Worm (Caenorhabditis elegans) whole organism, young adult: ENCODE results near the gene nep-3.

Source experiments
- F23B12.7 ChIP-seq: sonication (generic microtip); optimal IDR thresholded peaks from 2 replicates; lab custom pipeline; 2017; ENCODE audit warnings: missing genetic modification characterization, mild to moderate bottlenecking, missing compliant biosample characterization, antibody characterized with exemption, moderate library complexity; ENCODE audit not compliant: insufficient read depth
- F37B4.10 ChIP-seq: fragments of 200-800 bp; sonication (Bioruptor generic); IDR thresholded peaks from 2 replicates; pipeline ENCODE4 v1.3.6; 2022; ENCODE audit warnings: missing genetic modification characterization, missing compliant biosample characterization
- F39B2.1 ChIP-seq: fragments of 200-800 bp; sonication (Bioruptor generic); IDR thresholded peaks from 2 replicates; pipeline ENCODE4 v1.3.6; 2022; ENCODE audit warnings: missing genetic modification reagents, missing genetic modification characterization, missing compliant biosample characterization
- F52B5.7 ChIP-seq: sonication (generic microtip); optimal IDR thresholded peaks from 2 replicates; lab custom pipeline; 2016; ENCODE audit warnings: mild to moderate bottlenecking, missing genetic modification characterization, missing compliant biosample characterization
- F55B11.4 ChIP-seq: sonication (generic microtip); optimal IDR thresholded peaks from 2 replicates; lab custom pipeline; 2016; ENCODE audit warnings: missing compliant biosample characterization, missing genetic modification characterization, borderline replicate concordance; ENCODE audit not compliant: insufficient read depth
- F57A8.1 ChIP-seq: fragments of 200-800 bp; sonication (Bioruptor generic); optimal IDR thresholded peaks from 2 replicates; lab custom pipeline; 2018; ENCODE audit warnings: mild to moderate bottlenecking, missing genetic modification characterization, moderate library complexity, missing compliant biosample characterization
- T07F8.4 ChIP-seq: sonication (generic microtip); optimal IDR thresholded peaks from 2 replicates; lab custom pipeline; 2016; ENCODE audit warnings: mild to moderate bottlenecking, missing genetic modification characterization, moderate library complexity, missing compliant biosample characterization
- T26A5.8 ChIP-seq: sonication (generic microtip); optimal IDR thresholded peaks from 2 replicates; lab custom pipeline; 2016; ENCODE audit warnings: missing genetic modification characterization, missing compliant biosample characterization
- Y67H2A.10 ChIP-seq: fragments of 200-800 bp; sonication (Bioruptor generic); conservative IDR thresholded peaks from 2 replicates; pipeline ENCODE4 v1.3.6; 2022; ENCODE audit warnings: missing genetic modification reagents, missing genetic modification characterization, missing compliant biosample characterization
- ZK185.1 ChIP-seq: sonication (generic microtip); optimal IDR thresholded peaks from 2 replicates; lab custom pipeline; 2016; ENCODE audit warnings: mild to moderate bottlenecking, missing genetic modification characterization, missing compliant biosample characterization; ENCODE audit not compliant: poor library complexity, severe bottlenecking
- ama-1 ChIP-seq, 3 experiments: fragments of 150-350 bp in 1 of 3; sonication (generic microtip) in 2 of 3; optimal IDR thresholded peaks; 2 replicates each; lab custom pipeline; 2014 to 2018; ENCODE audit warnings: missing biosample characterization in 2 of 3, missing genetic modification characterization in 2 of 3, missing genetic modification reagents in 2 of 3
- athp-1 ChIP-seq: sonication (generic microtip); optimal IDR thresholded peaks from 2 replicates; lab custom pipeline; 2017; ENCODE audit warnings: mild to moderate bottlenecking, missing genetic modification characterization, missing compliant biosample characterization
- bed-1 ChIP-seq: fragments of 200-800 bp; sonication (Bioruptor generic); IDR thresholded peaks from 2 replicates; pipeline ENCODE4 v1.3.6; 2022; ENCODE audit warnings: missing genetic modification reagents, missing genetic modification characterization, missing compliant biosample characterization
- ccch-3 ChIP-seq: fragments of 200-800 bp; sonication (Bioruptor generic); optimal IDR thresholded peaks from 2 replicates; lab custom pipeline; 2018; ENCODE audit warnings: mild to moderate bottlenecking, missing genetic modification characterization, missing compliant biosample characterization
- cebp-1 ChIP-seq, 2 experiments: fragments of 200-800 bp in 1 of 2; sonication (Bioruptor generic) in 1 of 2; sonication (generic microtip) in 1 of 2; IDR thresholded peaks in 1 of 2; optimal IDR thresholded peaks in 1 of 2; 2 replicates each; pipeline versions ENCODE4 v1.3.6 to Lab custom; 2017 to 2022; ENCODE audit warnings: missing compliant biosample characterization in 2 of 2, missing genetic modification characterization in 2 of 2, mild to moderate bottlenecking in 1 of 2, missing genetic modification reagents in 1 of 2, moderate library complexity in 1 of 2
- ceh-40 ChIP-seq: fragments of 200-800 bp; sonication (Bioruptor generic); IDR thresholded peaks from 2 replicates; pipeline ENCODE4 v1.3.6; 2022; ENCODE audit warnings: missing genetic modification characterization, missing compliant biosample characterization
- ceh-58 ChIP-seq: fragments of 200-800 bp; sonication (Bioruptor generic); IDR thresholded peaks from 2 replicates; pipeline ENCODE4 v1.3.6; 2022; ENCODE audit warnings: missing genetic modification characterization, missing compliant biosample characterization
- die-1 ChIP-seq: sonication (generic microtip); optimal IDR thresholded peaks from 2 replicates; lab custom pipeline; 2016; ENCODE audit warnings: missing genotype, mild to moderate bottlenecking, missing genetic modification characterization, missing compliant biosample characterization
- dox-1 ChIP-seq: fragments of 200-800 bp; sonication (Bioruptor generic); IDR thresholded peaks from 2 replicates; pipeline ENCODE4 v1.3.6; 2022; ENCODE audit warnings: missing genetic modification reagents, missing genetic modification characterization, missing compliant biosample characterization
- egrh-3 ChIP-seq: fragments of 200-800 bp; sonication (Bioruptor generic); IDR thresholded peaks from 2 replicates; pipeline ENCODE4 v1.3.6; 2022; ENCODE audit warnings: missing genetic modification reagents, missing genetic modification characterization, missing compliant biosample characterization
- gei-17 ChIP-seq: fragments of 200-800 bp; sonication (Bioruptor generic); optimal IDR thresholded peaks from 2 replicates; lab custom pipeline; 2018; ENCODE audit warnings: mild to moderate bottlenecking, missing genetic modification characterization, missing compliant biosample characterization
- him-1 ChIP-seq: sonication (generic microtip); optimal IDR thresholded peaks from 2 replicates; lab custom pipeline; 2016; ENCODE audit warnings: missing genotype, missing genetic modification reagents, missing genetic modification characterization, missing compliant biosample characterization
- hlh-12 ChIP-seq: sonication (generic microtip); optimal IDR thresholded peaks from 2 replicates; lab custom pipeline; 2016; ENCODE audit warnings: missing genetic modification characterization, missing compliant biosample characterization
- hmg-1.2 ChIP-seq: fragments of 200-800 bp; sonication (Bioruptor generic); IDR thresholded peaks from 2 replicates; pipeline ENCODE4 v1.3.6; 2022; ENCODE audit warnings: missing genetic modification reagents, missing genetic modification characterization, missing compliant biosample characterization
- hmg-20 ChIP-seq: fragments of 200-800 bp; sonication (Bioruptor generic); IDR thresholded peaks from 2 replicates; pipeline ENCODE4 v1.3.6; 2022; ENCODE audit warnings: missing genetic modification reagents, missing genetic modification characterization, missing compliant biosample characterization
- lin-35 ChIP-seq, 3 experiments: fragments of 150-350 bp in 2 of 3; sonication (generic microtip) in 1 of 3; optimal IDR thresholded peaks; 2 replicates each; lab custom pipeline; 2014 to 2018; ENCODE audit warnings: missing biosample characterization in 3 of 3, missing genetic modification characterization in 3 of 3, missing genetic modification reagents in 3 of 3
- lir-1 ChIP-seq: fragments of 200-800 bp; sonication (Bioruptor generic); conservative IDR thresholded peaks from 2 replicates; pipeline ENCODE4 v1.3.6; 2022; ENCODE audit warnings: missing genetic modification reagents, missing genetic modification characterization, missing compliant biosample characterization
- lsl-1 ChIP-seq: fragments of 200-800 bp; sonication (Bioruptor generic); optimal IDR thresholded peaks from 2 replicates; lab custom pipeline; 2018; ENCODE audit warnings: mild to moderate bottlenecking, missing genetic modification characterization, moderate library complexity, missing compliant biosample characterization
- lsy-27 ChIP-seq: sonication (generic microtip); optimal IDR thresholded peaks from 2 replicates; lab custom pipeline; 2017; ENCODE audit warnings: missing genetic modification characterization, mild to moderate bottlenecking, missing compliant biosample characterization, antibody characterized with exemption, missing genotype, borderline replicate concordance; ENCODE audit not compliant: insufficient read depth
- mcd-1 ChIP-seq: fragments of 200-800 bp; sonication (Bioruptor generic); IDR thresholded peaks from 2 replicates; pipeline ENCODE4 v1.3.6; 2022; ENCODE audit warnings: missing genetic modification reagents, missing genetic modification characterization, missing compliant biosample characterization
- nhr-120 ChIP-seq: fragments of 200-800 bp; sonication (Bioruptor generic); IDR thresholded peaks from 2 replicates; pipeline ENCODE4 v1.3.6; 2022; ENCODE audit warnings: missing genetic modification characterization, missing compliant biosample characterization
- pha-4 ChIP-seq: fragments of 150-350 bp; sonication (generic microtip); optimal IDR thresholded peaks from 2 replicates; lab custom pipeline; 2014; ENCODE audit warnings: missing biosample characterization, missing genetic modification reagents, missing genetic modification characterization
- snpc-4 ChIP-seq, 5 experiments: fragments of 150-350 bp in 1 of 5; sonication (generic microtip) in 4 of 5; optimal IDR thresholded peaks; 2 replicates each; lab custom pipeline; 2014 to 2018; ENCODE audit warnings: missing genetic modification characterization in 5 of 5, missing biosample characterization in 3 of 5, antibody characterized with exemption in 2 of 5, mild to moderate bottlenecking in 2 of 5, missing compliant biosample characterization in 2 of 5, missing genotype in 2 of 5, moderate library complexity in 2 of 5, missing genetic modification reagents in 1 of 5
- somi-1 ChIP-seq: fragments of 200-800 bp; sonication (Bioruptor generic); optimal IDR thresholded peaks from 2 replicates; lab custom pipeline; 2018; ENCODE audit warnings: mild to moderate bottlenecking, missing genetic modification characterization, missing compliant biosample characterization
- tlf-1 ChIP-seq: fragments of 200-800 bp; sonication (Bioruptor generic); optimal IDR thresholded peaks from 2 replicates; lab custom pipeline; 2018; ENCODE audit warnings: mild to moderate bottlenecking, missing genetic modification characterization, missing compliant biosample characterization
- xnd-1 ChIP-seq: sonication (generic microtip); optimal IDR thresholded peaks from 2 replicates; lab custom pipeline; 2016; ENCODE audit warnings: missing genotype, missing genetic modification reagents, missing genetic modification characterization, missing compliant biosample characterization
- zim-3 ChIP-seq: sonication (generic microtip); optimal IDR thresholded peaks from 2 replicates; lab custom pipeline; 2017; ENCODE audit warnings: mild to moderate bottlenecking, missing genetic modification characterization, moderate library complexity, missing compliant biosample characterization
- ztf-18 ChIP-seq: sonication (generic microtip); optimal IDR thresholded peaks from 2 replicates; lab custom pipeline; 2016; ENCODE audit warnings: missing genotype, mild to moderate bottlenecking, missing genetic modification characterization, missing compliant biosample characterization
- ztf-28 ChIP-seq: fragments of 200-800 bp; sonication (Bioruptor generic); IDR thresholded peaks from 2 replicates; pipeline ENCODE4 v1.3.6; 2022; ENCODE audit warnings: missing genetic modification reagents, missing genetic modification characterization, missing compliant biosample characterization
- ztf-3 ChIP-seq: fragments of 200-800 bp; sonication (Bioruptor generic); optimal IDR thresholded peaks from 2 replicates; lab custom pipeline; 2018; ENCODE audit warnings: mild to moderate bottlenecking, missing genetic modification characterization, missing compliant biosample characterization

nep-3 gene

ce11 chrII:3860826-3861225 lies 16.2 kb downstream of the nep-3 start, which contains the start of gene oac-11:
Gene oac-11 (minus strand): TSS chrII:3860926.
- TF ChIP-seq F57A8.1 (GFP tag; lab: Kevin White, UChicago): no peak
- TF ChIP-seq lir-1 (GFP tag; lab: Robert Waterston, UW): no peak
- no peak for TF ChIP-seq pha-4 (tag; lab: Kevin White, UChicago)
- no peak for TF ChIP-seq die-1
- TF ChIP-seq tlf-1 (GFP tag; lab: Kevin White, UChicago): no peak
- TF ChIP-seq hmg-1.2: no peak
- no peak for TF ChIP-seq ztf-18
- no peak for TF ChIP-seq F23B12.7 (tag; lab: Kevin White, UChicago)
- TF ChIP-seq F39B2.1 (GFP tag; lab: Robert Waterston, UW): no peak
- no peak for TF ChIP-seq zim-3 (tag; lab: Kevin White, UChicago)
- no peak for TF ChIP-seq T07F8.4
- TF ChIP-seq T26A5.8 (tag; lab: Kevin White, UChicago): no peak
- TF ChIP-seq hmg-20: no peak
- no peak for TF ChIP-seq Y67H2A.10 (GFP tag; lab: Robert Waterston, UW)
- TF ChIP-seq, all 124 proteins: peak for 0

DNA sequence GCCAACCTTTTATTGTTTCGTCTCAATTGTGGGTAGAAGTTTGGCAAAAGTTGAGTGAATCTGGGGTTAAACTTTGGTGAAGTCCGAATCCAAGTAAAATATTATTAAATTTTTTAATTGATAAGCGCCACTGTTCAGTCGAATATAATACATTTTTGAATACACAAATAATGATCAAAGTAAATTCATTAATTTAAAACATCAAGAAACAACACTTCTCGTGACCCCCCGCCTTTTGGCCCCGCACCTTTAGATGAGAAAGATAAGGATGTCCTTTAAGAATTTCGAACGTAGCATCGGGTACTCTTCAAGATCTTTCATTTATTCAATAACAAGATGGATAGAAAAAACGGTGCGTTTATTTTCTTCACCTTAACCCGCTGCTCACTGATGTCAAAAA lies 24.4 kb downstream of the nep-3 start, which contains the start of gene nhr-257:
Gene nhr-257 (plus strand): TSS at position 301 of the 400 bp plus-strand sequence.
- TF ChIP-seq zim-3 (tag; lab: Kevin White, UChicago): no peak
- no peak for TF ChIP-seq cebp-1 (GFP tag; IDR thresholded peaks at IDR 0.05; lab: Robert Waterston, UW)
- no peak for TF ChIP-seq cebp-1 (tag; optimal IDR thresholded peaks at IDR 0.05; lab: Kevin White, UChicago)
- no peak for TF ChIP-seq hmg-20
- no peak for TF ChIP-seq ccch-3 (GFP tag; lab: Kevin White, UChicago)
- TF ChIP-seq ztf-3 (GFP tag; lab: Kevin White, UChicago): no peak
- TF ChIP-seq snpc-4 (GFP tag; optimal IDR thresholded peaks at IDR 0.05; lab: Kevin White, UChicago): no peak
- no peak for TF ChIP-seq snpc-4 (tag; optimal IDR thresholded peaks at IDR 0.05; lab: Kevin White, UChicago)
- TF ChIP-seq egrh-3 (GFP tag; lab: Robert Waterston, UW): no peak
- TF ChIP-seq gei-17: no peak
- no peak for TF ChIP-seq dox-1 (GFP tag; lab: Robert Waterston, UW)
- TF ChIP-seq F55B11.4: no peak
- no peak for TF ChIP-seq ceh-40
- no peak for TF ChIP-seq ztf-18
- TF ChIP-seq bed-1: no peak
- TF ChIP-seq mcd-1 (GFP tag; lab: Robert Waterston, UW): no peak
- TF ChIP-seq ztf-28 (GFP tag; lab: Robert Waterston, UW): no peak
- no peak for TF ChIP-seq him-1 (tag; lab: Kevin White, UChicago)
- TF ChIP-seq lsy-27 (tag; lab: Kevin White, UChicago): no peak
- no peak for TF ChIP-seq F52B5.7
- TF ChIP-seq F37B4.10: no peak

ce11 chrII:3850655-3851054 lies 26.4 kb downstream of the nep-3 start, which contains the start of gene nhr-72:
Gene nhr-72 (minus strand): TSS chrII:3850755.
- TF ChIP-seq egrh-3 (GFP tag; lab: Robert Waterston, UW) (no peak), nhr-120 (GFP tag; lab: Robert Waterston, UW) (no peak), die-1 (no peak), ama-1 (optimal IDR thresholded peaks at IDR 0.05; lab: Kevin White, UChicago) (no peak), ama-1 (GFP tag; optimal IDR thresholded peaks at IDR 0.05; lab: Kevin White, UChicago) (no peak), F39B2.1 (GFP tag; lab: Robert Waterston, UW) (no peak), xnd-1 (no peak), athp-1 (tag; lab: Kevin White, UChicago) (no peak), dox-1 (GFP tag; lab: Robert Waterston, UW) (no peak), ccch-3 (GFP tag; lab: Kevin White, UChicago) (no peak), ZK185.1 (tag; lab: Kevin White, UChicago) (no peak), hlh-12 (no peak), somi-1 (GFP tag; lab: Kevin White, UChicago) (no peak), lin-35 (GFP tag; optimal IDR thresholded peaks at IDR 0.05; lab: Kevin White, UChicago) (no peak), ceh-58 (GFP tag; lab: Robert Waterston, UW) (no peak), snpc-4 (GFP tag; optimal IDR thresholded peaks at IDR 0.05; lab: Kevin White, UChicago) (no peak), snpc-4 (tag; optimal IDR thresholded peaks at IDR 0.05; lab: Kevin White, UChicago) (no peak), ceh-40 (no peak), lsl-1 (no peak)
